Fruit fly (Drosophila melanogaster): ENCODE data around the gene sens-2.

DNA sequence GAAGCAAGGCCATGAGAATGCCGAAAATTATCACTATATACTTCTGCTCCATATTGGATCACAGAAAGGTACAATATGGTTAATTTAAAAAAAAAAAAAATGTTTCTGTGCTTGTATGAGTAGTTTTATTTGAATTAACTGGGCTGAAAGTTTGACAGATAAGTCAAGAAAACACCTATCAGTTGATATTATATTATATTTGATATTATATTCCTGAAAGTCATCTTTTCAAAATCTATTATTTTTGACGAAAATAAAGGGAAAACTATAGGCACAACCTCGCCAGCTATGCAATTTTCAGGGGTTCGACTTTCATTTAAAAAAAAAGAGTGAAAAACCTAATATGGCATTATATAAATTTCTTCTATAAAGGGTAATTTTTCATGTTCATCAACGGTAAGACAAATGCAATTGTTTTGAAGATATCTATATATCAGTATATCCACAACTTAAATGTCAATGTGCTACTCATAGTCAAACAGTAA is 22.9 kb upstream of the sens-2 start, which contains the start of the genes nrv2 and CG43610:
- TF ChIP-seq lola (GFP tag; optimal IDR thresholded peaks at IDR 0.05), result no peak
- no peak for TF ChIP-seq br (GFP tag; optimal IDR thresholded peaks at IDR 0.05)
- TF ChIP-seq rgr (GFP tag; optimal IDR thresholded peaks at IDR 0.05), result no peak
- TF ChIP-seq pan (optimal IDR thresholded peaks at IDR 0.05), result no peak
- no peak for TF ChIP-seq Dfd (GFP tag; optimal IDR thresholded peaks at IDR 0.05)
- no peak for TF ChIP-seq psq (GFP tag; optimal IDR thresholded peaks at IDR 0.05)

Data from whole organism, wandering third instar larva.